Worm (Caenorhabditis elegans) whole organism, L1 larva: Measurements from ENCODE around the gene R04D3.2.

Experiments
- dsc-1 ChIP-seq: sonication (generic microtip); optimal IDR thresholded peaks from 2 replicates; lab custom pipeline; 2016; ENCODE audit warnings: mild to moderate bottlenecking, missing genetic modification characterization, missing compliant biosample characterization
- rnt-1 ChIP-seq: sonication (generic microtip); optimal IDR thresholded peaks from 2 replicates; lab custom pipeline; 2016; ENCODE audit warnings: mild to moderate bottlenecking, missing genetic modification characterization, moderate library complexity, missing compliant biosample characterization
- zag-1 ChIP-seq: fragments of 150-350 bp; optimal IDR thresholded peaks from 2 replicates; lab custom pipeline; 2014; ENCODE audit warnings: missing biosample characterization, missing genetic modification characterization

- TF ChIP-seq zag-1 (tag; lab: Kevin White, UChicago) (no peak), dsc-1 (tag; lab: Kevin White, UChicago) (no peak), rnt-1 (no peak)
Observed at ce11 chrX:13262195-13262594, 24.2 kb downstream of the R04D3.2 start, which contains the start of gene K09A11.1.
